Fruit fly (Drosophila melanogaster) whole organism, prepupa: Measurements from ENCODE around the gene dre4.

ENCODE experiments used
- Blimp-1 ChIP-seq: fragments of 200-800 bp; sonication (Bioruptor generic); optimal IDR thresholded peaks from 3 replicates; lab custom pipeline; 2017; ENCODE audit warnings: missing biosample characterization, missing genetic modification characterization, mild to moderate bottlenecking, moderate library complexity, missing genetic modification reagents
- CG10631 ChIP-seq: fragments of 200-800 bp; sonication (Bioruptor generic); optimal IDR thresholded peaks from 2 replicates; lab custom pipeline; 2016; ENCODE audit warnings: missing biosample characterization, missing genetic modification characterization
- CG11902 ChIP-seq: fragments of 200-800 bp; sonication (Bioruptor generic); optimal IDR thresholded peaks from 3 replicates; lab custom pipeline; 2016; ENCODE audit warnings: missing biosample characterization, missing genetic modification characterization
- CG15336 ChIP-seq: fragments of 200-800 bp; sonication (Bioruptor generic); IDR thresholded peaks from 2 replicates; pipeline ENCODE4 v1.3.6; 2022; ENCODE audit warnings: missing biosample characterization, missing genetic modification characterization
- CG6276 ChIP-seq: fragments of 200-800 bp; sonication (Bioruptor generic); optimal IDR thresholded peaks from 2 replicates; lab custom pipeline; 2017; ENCODE audit warnings: missing biosample characterization, mild to moderate bottlenecking, missing genetic modification characterization
- CG6792 ChIP-seq: fragments of 200-800 bp; sonication (Bioruptor generic); optimal IDR thresholded peaks from 3 replicates; lab custom pipeline; 2016; ENCODE audit warnings: missing biosample characterization, missing genetic modification characterization
- CG6854 ChIP-seq: fragments of 200-800 bp; sonication (Bioruptor generic); optimal IDR thresholded peaks from 2 replicates; lab custom pipeline; 2017; ENCODE audit warnings: missing biosample characterization, mild to moderate bottlenecking, missing genetic modification characterization
- Eip75B ChIP-seq: fragments of 200-800 bp; sonication (Bioruptor generic); optimal IDR thresholded peaks from 3 replicates; lab custom pipeline; 2016; ENCODE audit warnings: missing biosample characterization, missing genetic modification characterization
- Eip93F ChIP-seq: fragments of 200-800 bp; sonication (Bioruptor generic); optimal IDR thresholded peaks from 2 replicates; lab custom pipeline; 2016; ENCODE audit warnings: missing biosample characterization, mild to moderate bottlenecking, missing genetic modification characterization
- Smox ChIP-seq: fragments of 200-800 bp; sonication (Bioruptor generic); optimal IDR thresholded peaks from 3 replicates; lab custom pipeline; 2016; ENCODE audit warnings: missing biosample characterization, missing genetic modification characterization
- acj6 ChIP-seq: fragments of 200-800 bp; sonication (Bioruptor generic); optimal IDR thresholded peaks from 3 replicates; lab custom pipeline; 2016; ENCODE audit warnings: missing biosample characterization, missing genetic modification characterization

- TF ChIP-seq acj6 (no peak), CG6854 (GFP tag; lab: Kevin White, UChicago) (no peak), Blimp-1 (no peak), CG10631 (GFP tag; lab: Kevin White, UChicago) (no peak), CG11902 (GFP tag; lab: Kevin White, UChicago) (no peak), CG15336 (GFP tag; lab: Robert Waterston, UW) (no peak; the same call in 1 of the 2 replicates), Smox (GFP tag; lab: Kevin White, UChicago) (no peak), CG6276 (GFP tag; lab: Kevin White, UChicago) (no peak), CG6792 (GFP tag; lab: Kevin White, UChicago) (no peak), Eip75B (GFP tag; lab: Kevin White, UChicago) (no peak), Eip93F (GFP tag; lab: Kevin White, UChicago) (no peak)
Observed at dm6 chr3L:1885436-1885835, 9.3 kb upstream of the dre4 start, which contains the start of gene Tmhs.
